Fruit fly (Drosophila melanogaster): ENCODE results near the gene Pfdn6.

Pfdn6 gene

DNA sequence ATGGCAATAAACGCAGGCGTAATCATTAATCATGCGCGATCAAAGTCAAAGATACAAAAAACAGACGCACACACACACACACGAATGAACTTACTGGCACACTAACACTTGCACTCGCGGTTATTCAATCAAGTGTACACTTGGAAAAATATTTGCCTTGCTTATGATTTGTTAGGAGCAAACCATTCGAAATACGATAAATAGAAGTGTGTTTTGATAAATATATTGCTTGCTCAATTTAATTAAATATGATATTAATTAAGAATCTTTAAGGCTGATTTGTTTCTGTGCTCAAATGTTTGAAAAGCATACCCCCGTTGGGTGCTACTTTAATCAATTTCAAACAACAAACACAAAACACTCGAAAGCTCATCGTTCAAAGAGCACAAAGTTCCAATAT lies 22.0 kb downstream of the Pfdn6 start (continued):
- TF ChIP-seq peb (GFP tag; IDR thresholded peaks at IDR 0.05) (no peak), Dref (GFP tag; IDR thresholded peaks at IDR 0.05) (no peak), Meics (GFP tag; optimal IDR thresholded peaks at IDR 0.05) (peak; percentile 39), CG12104 (GFP tag; optimal IDR thresholded peaks at IDR 0.05) (peak; percentile 2), CG2120 (GFP tag; optimal IDR thresholded peaks at IDR 0.05) (peak; percentile 22), mam (GFP tag; optimal IDR thresholded peaks at IDR 0.05) (no peak), az2 (GFP tag; optimal IDR thresholded peaks at IDR 0.05) (no peak), CG7839 (tag; optimal IDR thresholded peaks at IDR 0.05) (peak; percentile 40), gem (tag; optimal IDR thresholded peaks at IDR 0.05) (peak; percentile 61), Taf1 (GFP tag; IDR thresholded peaks at IDR 0.05) (no peak), CG12769 (tag; optimal IDR thresholded peaks at IDR 0.05) (peak; percentile 17), z (GFP tag; IDR thresholded peaks at IDR 0.05) (no peak), sens-2 (GFP tag; IDR thresholded peaks at IDR 0.05) (no peak), Spps (tag; optimal IDR thresholded peaks at IDR 0.05) (no peak), slp2 (GFP tag; optimal IDR thresholded peaks at IDR 0.05) (no peak), gcm2 (GFP tag; optimal IDR thresholded peaks at IDR 0.05) (no peak), chinmo (GFP tag; IDR thresholded peaks at IDR 0.05; ENCODE audit: partially characterized antibody) (0 out of 4 replicates have a peak, but pooled peaks have one; percentile 32), CG17802 (tag; optimal IDR thresholded peaks at IDR 0.05) (no peak), CG11504 (tag; optimal IDR thresholded peaks at IDR 0.05) (peak; percentile 45), ash1 (GFP tag; optimal IDR thresholded peaks at IDR 0.05) (no peak), usp (GFP tag; optimal IDR thresholded peaks at IDR 0.05) (no peak), D (optimal IDR thresholded peaks at IDR 0.05) (no peak), D (GFP tag; optimal IDR thresholded peaks at IDR 0.05) (no peak), trem (tag; optimal IDR thresholded peaks at IDR 0.05) (no peak), CG18476 (GFP tag; optimal IDR thresholded peaks at IDR 0.05) (peak; percentile 1), CG6813 (GFP tag; optimal IDR thresholded peaks at IDR 0.05) (no peak), CG1603 (tag; optimal IDR thresholded peaks at IDR 0.05) (peak; percentile 52), GATAe (GFP tag; conservative IDR thresholded peaks at IDR 0.05) (no peak), schlank (tag; optimal IDR thresholded peaks at IDR 0.05) (no peak), CG30403 (GFP tag; optimal IDR thresholded peaks at IDR 0.05) (peak; percentile 33), ham (GFP tag; IDR thresholded peaks at IDR 0.05) (no peak), Rx (GFP tag; IDR thresholded peaks at IDR 0.05) (0 out of 2 replicates have a peak, but pooled peaks have one; percentile 16), Hr3 (GFP tag; optimal IDR thresholded peaks at IDR 0.05) (peak; percentile 7), Abd-B (GFP tag; optimal IDR thresholded peaks at IDR 0.05) (peak; percentile 3), CG13123 (GFP tag; optimal IDR thresholded peaks at IDR 0.05) (no peak), HHEX (GFP tag; optimal IDR thresholded peaks at IDR 0.05) (no peak), CG10147 (GFP tag; optimal IDR thresholded peaks at IDR 0.05) (no peak), Xbp1 (GFP tag; optimal IDR thresholded peaks at IDR 0.05) (peak; percentile 28), E2f2 (GFP tag; IDR thresholded peaks at IDR 0.05) (no peak), bsh (GFP tag; optimal IDR thresholded peaks at IDR 0.05) (no peak), Sox100B (GFP tag; optimal IDR thresholded peaks at IDR 0.05) (peak; percentile 3), so (GFP tag; IDR thresholded peaks at IDR 0.05) (no peak), CG3281 (GFP tag; optimal IDR thresholded peaks at IDR 0.05) (peak; percentile 23), CG3995 (GFP tag; optimal IDR thresholded peaks at IDR 0.05) (no peak), dm (GFP tag; optimal IDR thresholded peaks at IDR 0.05) (no peak), chn (GFP tag; optimal IDR thresholded peaks at IDR 0.05) (no peak), Vsx1 (GFP tag; optimal IDR thresholded peaks at IDR 0.05) (peak; percentile 29), sens (GFP tag) (peak; percentile 7), CG4854 (GFP tag; optimal IDR thresholded peaks at IDR 0.05) (no peak), corto (GFP tag; optimal IDR thresholded peaks at IDR 0.05) (no peak), CG31388 (GFP tag; optimal IDR thresholded peaks at IDR 0.05) (no peak), bcd (GFP tag; optimal IDR thresholded peaks at IDR 0.05) (peak; percentile 1)

Measured in whole organism, embryonic.